Fruit fly (Drosophila melanogaster) whole organism, embryonic: ENCODE measurements around the gene Set2.

Source experiments
- Atf-2 ChIP-seq: fragments of 200-800 bp; sonication (Bioruptor generic); optimal IDR thresholded peaks from 2 replicates; lab custom pipeline; 2016; ENCODE audit warnings: missing biosample characterization, missing genetic modification characterization
- CG10274 ChIP-seq: fragments of 200-800 bp; sonication (Bioruptor generic); optimal IDR thresholded peaks from 3 replicates; lab custom pipeline; 2017; ENCODE audit warnings: missing biosample characterization, mild to moderate bottlenecking, missing genetic modification characterization
- CG10321 ChIP-seq: fragments of 200-800 bp; sonication (Bioruptor generic); IDR thresholded peaks from 2 replicates; pipeline ENCODE4 v1.3.6; 2022; ENCODE audit warnings: missing biosample characterization, missing genetic modification characterization
- CG10431 ChIP-seq: fragments of 200-800 bp; sonication (Bioruptor generic); optimal IDR thresholded peaks from 3 replicates; lab custom pipeline; 2018; ENCODE audit warnings: missing biosample characterization, mild to moderate bottlenecking, missing genetic modification characterization
- CG10565 ChIP-seq: fragments of 200-800 bp; sonication (Bioruptor generic); optimal IDR thresholded peaks from 3 replicates; lab custom pipeline; 2016; ENCODE audit warnings: missing biosample characterization, mild to moderate bottlenecking, missing genetic modification characterization
- CG12071 ChIP-seq: fragments of 200-800 bp; sonication (Bioruptor generic); optimal IDR thresholded peaks from 3 replicates; lab custom pipeline; 2018; ENCODE audit warnings: missing biosample characterization, mild to moderate bottlenecking, missing genetic modification characterization
- CG12219 ChIP-seq: fragments of 200-800 bp; sonication (Bioruptor generic); optimal IDR thresholded peaks from 3 replicates; lab custom pipeline; 2018; ENCODE audit warnings: missing biosample characterization, mild to moderate bottlenecking, missing genetic modification characterization
- CG1233 ChIP-seq: fragments of 200-800 bp; sonication (Bioruptor generic); optimal IDR thresholded peaks from 4 replicates; lab custom pipeline; 2018; ENCODE audit warnings: missing biosample characterization, mild to moderate bottlenecking, missing genetic modification characterization
- CG12391 ChIP-seq: fragments of 200-800 bp; sonication (Bioruptor generic); optimal IDR thresholded peaks from 3 replicates; lab custom pipeline; 2018; ENCODE audit warnings: missing biosample characterization, mild to moderate bottlenecking, missing genetic modification characterization, moderate library complexity
- CG13296 ChIP-seq: fragments of 200-800 bp; sonication (Bioruptor generic); optimal IDR thresholded peaks from 3 replicates; lab custom pipeline; 2018; ENCODE audit warnings: missing biosample characterization, mild to moderate bottlenecking, missing genetic modification characterization
- CG17802 ChIP-seq: fragments of 200-800 bp; sonication (Bioruptor generic); optimal IDR thresholded peaks from 2 replicates; lab custom pipeline; 2018; ENCODE audit warnings: missing biosample characterization, mild to moderate bottlenecking, missing genetic modification characterization, moderate library complexity
- CG17829 ChIP-seq: fragments of 200-800 bp; optimal IDR thresholded peaks from 2 replicates; lab custom pipeline; 2019; ENCODE audit warnings: missing biosample characterization, mild to moderate bottlenecking, missing genetic modification characterization, moderate library complexity
- CG17912 ChIP-seq: fragments of 200-800 bp; sonication (Bioruptor generic); optimal IDR thresholded peaks from 2 replicates; lab custom pipeline; 2018; ENCODE audit warnings: missing biosample characterization, mild to moderate bottlenecking, missing genetic modification characterization
- CG18764 ChIP-seq: fragments of 200-800 bp; sonication (Bioruptor generic); optimal IDR thresholded peaks from 3 replicates; lab custom pipeline; 2016; ENCODE audit warnings: missing biosample characterization, missing genetic modification characterization
- CG2889 ChIP-seq: fragments of 200-800 bp; sonication (Bioruptor generic); IDR thresholded peaks from 3 replicates; pipeline ENCODE4 v1.3.6; 2022; ENCODE audit warnings: missing biosample characterization, missing genetic modification characterization
- CG3838 ChIP-seq: fragments of 200-800 bp; sonication (Bioruptor generic); optimal IDR thresholded peaks from 3 replicates; lab custom pipeline; 2016; ENCODE audit warnings: missing biosample characterization, missing genetic modification characterization
- CG3995 ChIP-seq: fragments of 200-800 bp; sonication (Bioruptor generic); optimal IDR thresholded peaks from 3 replicates; lab custom pipeline; 2016; ENCODE audit warnings: missing biosample characterization, missing genetic modification characterization
- CG4282 ChIP-seq: fragments of 200-800 bp; sonication (Bioruptor generic); optimal IDR thresholded peaks from 2 replicates; lab custom pipeline; 2016; ENCODE audit warnings: missing biosample characterization, missing genetic modification characterization
- CG4328 ChIP-seq: fragments of 200-800 bp; sonication (Bioruptor generic); optimal IDR thresholded peaks from 3 replicates; lab custom pipeline; 2017; ENCODE audit warnings: missing biosample characterization, missing genetic modification reagents, missing genetic modification characterization
- CG4707 ChIP-seq: fragments of 200-800 bp; sonication (Bioruptor generic); optimal IDR thresholded peaks from 2 replicates; lab custom pipeline; 2018; ENCODE audit warnings: missing biosample characterization, mild to moderate bottlenecking, missing genetic modification characterization, moderate library complexity
- CG8924 ChIP-seq: fragments of 200-800 bp; optimal IDR thresholded peaks from 3 replicates; lab custom pipeline; 2019; ENCODE audit warnings: missing biosample characterization, mild to moderate bottlenecking, missing genetic modification characterization, moderate library complexity
- CG9797 ChIP-seq: fragments of 200-800 bp; sonication (Bioruptor generic); optimal IDR thresholded peaks from 3 replicates; lab custom pipeline; 2018; ENCODE audit warnings: missing biosample characterization, mild to moderate bottlenecking, missing genetic modification characterization
- Camta ChIP-seq: fragments of 200-800 bp; sonication (Bioruptor generic); optimal IDR thresholded peaks from 2 replicates; lab custom pipeline; 2016; ENCODE audit warnings: missing biosample characterization, missing genetic modification characterization
- D19B ChIP-seq: fragments of 200-800 bp; sonication (Bioruptor generic); optimal IDR thresholded peaks from 2 replicates; lab custom pipeline; 2017; ENCODE audit warnings: missing biosample characterization, mild to moderate bottlenecking, missing genetic modification characterization
- Doc3 ChIP-seq: fragments of 200-800 bp; sonication (Bioruptor generic); IDR thresholded peaks from 3 replicates; pipeline ENCODE4 v1.3.6; 2022; ENCODE audit warnings: missing biosample characterization, missing genetic modification characterization; ENCODE audit not compliant: partially characterized antibody
- Drgx ChIP-seq: fragments of 200-800 bp; sonication (Bioruptor generic); IDR thresholded peaks from 2 replicates; pipeline ENCODE4 v1.3.6; 2022; ENCODE audit warnings: missing biosample characterization, missing genetic modification characterization
- HLH54F ChIP-seq: fragments of 200-800 bp; sonication (Bioruptor generic); optimal IDR thresholded peaks from 3 replicates; lab custom pipeline; 2016; ENCODE audit warnings: missing biosample characterization, missing genetic modification characterization
- Hmx ChIP-seq: fragments of 200-800 bp; sonication (Bioruptor generic); optimal IDR thresholded peaks from 2 replicates; lab custom pipeline; 2016; ENCODE audit warnings: missing biosample characterization, missing genetic modification characterization
- Lhr ChIP-seq: fragments of 200-800 bp; sonication (Bioruptor generic); optimal IDR thresholded peaks from 3 replicates; lab custom pipeline; 2017; ENCODE audit warnings: mild to moderate bottlenecking, missing biosample characterization, missing genetic modification reagents, missing genetic modification characterization
- Lim3 ChIP-seq: fragments of 200-800 bp; sonication (Bioruptor generic); IDR thresholded peaks from 2 replicates; pipeline ENCODE4 v1.3.6; 2022; ENCODE audit warnings: missing biosample characterization, missing genetic modification characterization
- MTF-1 ChIP-seq: fragments of 200-800 bp; sonication (Bioruptor generic); optimal IDR thresholded peaks from 2 replicates; lab custom pipeline; 2018; ENCODE audit warnings: missing biosample characterization, mild to moderate bottlenecking, missing genetic modification characterization, borderline replicate concordance
- Mes4 ChIP-seq: fragments of 200-800 bp; sonication (Bioruptor generic); optimal IDR thresholded peaks from 2 replicates; lab custom pipeline; 2016; ENCODE audit warnings: missing biosample characterization, missing genetic modification characterization
- Oaz ChIP-seq: fragments of 200-800 bp; sonication (Bioruptor generic); IDR thresholded peaks from 2 replicates; pipeline ENCODE4 v1.3.6; 2022; ENCODE audit warnings: missing biosample characterization, missing genetic modification characterization
- Optix ChIP-seq: fragments of 200-800 bp; sonication (Bioruptor generic); IDR thresholded peaks from 3 replicates; pipeline ENCODE4 v1.3.6; 2022; ENCODE audit warnings: missing biosample characterization, missing genetic modification characterization
- al ChIP-seq: fragments of 200-800 bp; sonication (Bioruptor generic); IDR thresholded peaks from 2 replicates; pipeline ENCODE4 v1.3.6; 2022; ENCODE audit warnings: missing biosample characterization, missing genetic modification characterization
- fru ChIP-seq: fragments of >200 bp; optimal IDR thresholded peaks from 2 replicates; lab custom pipeline; 2017
- gce ChIP-seq: fragments of 200-800 bp; sonication (Bioruptor generic); IDR thresholded peaks from 3 replicates; pipeline ENCODE4 v1.3.6; 2022; ENCODE audit warnings: missing biosample characterization, missing genetic modification characterization
- gem ChIP-seq: fragments of 200-800 bp; sonication (Bioruptor generic); optimal IDR thresholded peaks from 2 replicates; lab custom pipeline; 2019; ENCODE audit warnings: missing biosample characterization, mild to moderate bottlenecking, missing genetic modification characterization, moderate library complexity
- lola ChIP-seq, 3 experiments: fragments of >200 bp in 2 of 3; fragments of 200-800 bp in 1 of 3; sonication (Bioruptor generic) in 1 of 3; optimal IDR thresholded peaks; 2 replicates each; lab custom pipeline; 2017 to 2019; ENCODE audit warnings: missing biosample characterization in 3 of 3, missing genetic modification characterization in 3 of 3, mild to moderate bottlenecking in 1 of 3, moderate library complexity in 1 of 3
- mirr ChIP-seq: fragments of 200-800 bp; sonication (Bioruptor generic); optimal IDR thresholded peaks from 3 replicates; lab custom pipeline; 2018; ENCODE audit warnings: missing biosample characterization, mild to moderate bottlenecking, missing genetic modification characterization
- pb ChIP-seq: fragments of 200-800 bp; sonication (Bioruptor generic); optimal IDR thresholded peaks from 3 replicates; lab custom pipeline; 2016; ENCODE audit warnings: missing biosample characterization, missing genetic modification characterization
- pfk ChIP-seq: fragments of 200-800 bp; sonication (Bioruptor generic); optimal IDR thresholded peaks from 2 replicates; lab custom pipeline; 2018; ENCODE audit warnings: missing biosample characterization, mild to moderate bottlenecking, missing genetic modification characterization, moderate library complexity
- pita ChIP-seq: fragments of 200-800 bp; sonication (Bioruptor generic); optimal IDR thresholded peaks from 2 replicates; lab custom pipeline; 2017; ENCODE audit warnings: missing biosample characterization, mild to moderate bottlenecking, missing genetic modification characterization
- ro ChIP-seq: fragments of 200-800 bp; sonication (Bioruptor generic); IDR thresholded peaks from 2 replicates; pipeline ENCODE4 v1.3.6; 2022; ENCODE audit warnings: missing biosample characterization, missing genetic modification characterization
- salm ChIP-seq: fragments of 200-800 bp; sonication (Bioruptor generic); optimal IDR thresholded peaks from 2 replicates; lab custom pipeline; 2018; ENCODE audit warnings: missing biosample characterization, mild to moderate bottlenecking, missing genetic modification characterization
- schlank ChIP-seq: fragments of 200-800 bp; sonication (Bioruptor generic); optimal IDR thresholded peaks from 2 replicates; lab custom pipeline; 2018; ENCODE audit warnings: missing biosample characterization, mild to moderate bottlenecking, missing genetic modification characterization
- sens ChIP-seq: fragments of 200-800 bp; sonication (Bioruptor generic); peaks from one replicate; lab custom pipeline; 2016; ENCODE audit warnings: missing biosample characterization, missing genetic modification characterization
- sens-2 ChIP-seq: fragments of 200-800 bp; sonication (Bioruptor generic); IDR thresholded peaks from 2 replicates; pipeline ENCODE4 v1.3.6; 2022; ENCODE audit warnings: missing biosample characterization, missing genetic modification characterization
- slp2 ChIP-seq: fragments of 200-800 bp; sonication (Bioruptor generic); optimal IDR thresholded peaks from 2 replicates; lab custom pipeline; 2016; ENCODE audit warnings: missing biosample characterization, missing genetic modification characterization
- stwl ChIP-seq: fragments of 200-800 bp; sonication (Bioruptor generic); optimal IDR thresholded peaks from 3 replicates; lab custom pipeline; 2018; ENCODE audit warnings: missing biosample characterization, mild to moderate bottlenecking, missing genetic modification characterization, moderate library complexity
- tap ChIP-seq: fragments of 200-800 bp; optimal IDR thresholded peaks from 3 replicates; lab custom pipeline; 2019; ENCODE audit warnings: missing biosample characterization, mild to moderate bottlenecking, missing genetic modification characterization, moderate library complexity
- zen2 ChIP-seq: fragments of 200-800 bp; sonication (Bioruptor generic); IDR thresholded peaks from 3 replicates; pipeline ENCODE4 v1.3.6; 2022; ENCODE audit warnings: missing biosample characterization, missing genetic modification characterization; ENCODE audit not compliant: partially characterized antibody

Gene Set2

DNA sequence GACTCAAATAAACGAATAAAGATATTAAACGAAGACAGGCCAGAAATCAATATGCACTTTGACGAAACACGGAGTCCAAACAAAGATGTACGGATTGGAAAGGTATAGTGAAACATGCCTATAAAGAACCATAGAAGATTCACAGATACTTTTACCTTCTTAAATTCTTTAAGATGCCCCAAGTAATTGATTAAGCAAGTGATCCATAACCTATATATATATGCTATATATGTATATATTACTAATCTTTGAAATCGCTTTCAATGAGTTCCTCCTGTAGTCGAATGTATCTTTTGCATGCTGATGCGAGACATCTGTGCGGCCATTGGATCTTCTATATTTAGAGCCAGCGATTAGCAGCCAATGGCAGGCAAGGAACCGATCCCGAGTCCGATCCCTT lies 44.9 kb upstream of the Set2 start, which contains the start of gene dmrt11E (continued):
- TF ChIP-seq pita (GFP tag; lab: Kevin White, UChicago) (no peak), schlank (tag; lab: Kevin White, UChicago) (no peak), pfk (no peak), ro (GFP tag; lab: Robert Waterston, UW) (no peak), Optix (no peak), gce (0 out of 3 replicates have a peak, but pooled peaks have one; percentile 26), Oaz (GFP tag; lab: Robert Waterston, UW) (no peak), Doc3 (GFP tag; lab: Robert Waterston, UW) (no peak), lola (GFP tag; optimal IDR thresholded peaks at IDR 0.05; lab: Kevin White, UChicago) (peak in 1 of 3 experiments; percentile 75), slp2 (GFP tag; lab: Kevin White, UChicago) (no peak), zen2 (GFP tag; lab: Robert Waterston, UW) (no peak), CG8924 (tag; lab: Kevin White, UChicago) (peak; percentile 80), CG4328 (GFP tag; lab: Kevin White, UChicago) (no peak), CG4282 (no peak), D19B (GFP tag; lab: Kevin White, UChicago) (no peak), CG10565 (GFP tag; lab: Kevin White, UChicago) (no peak), CG12071 (GFP tag; lab: Kevin White, UChicago) (no peak), CG10274 (no peak), CG2889 (GFP tag; lab: Robert Waterston, UW) (no peak), mirr (GFP tag; lab: Kevin White, UChicago) (no peak), Atf-2 (no peak), tap (tag; lab: Kevin White, UChicago) (peak; percentile 45), pb (GFP tag; lab: Kevin White, UChicago) (no peak), CG17829 (peak; percentile 86), stwl (peak; percentile 32), CG1233 (GFP tag; lab: Kevin White, UChicago) (peak; percentile 37), al (GFP tag; lab: Robert Waterston, UW) (no peak), Drgx (GFP tag; lab: Robert Waterston, UW) (0 out of 2 replicates have a peak, but pooled peaks have one; percentile 12), sens-2 (GFP tag; lab: Robert Waterston, UW) (0 out of 2 replicates have a peak, but pooled peaks have one; percentile 8), Lhr (GFP tag; lab: Kevin White, UChicago) (peak; percentile 34), sens (peak; percentile 79), HLH54F (GFP tag; lab: Kevin White, UChicago) (no peak), gem (tag; lab: Kevin White, UChicago) (peak; percentile 82), CG3838 (GFP tag; lab: Kevin White, UChicago) (no peak), CG12391 (tag; lab: Kevin White, UChicago) (peak; percentile 76), Mes4 (no peak), salm (tag; lab: Kevin White, UChicago) (no peak), fru (lab: Kevin White, UChicago) (no peak), Lim3 (GFP tag; lab: Robert Waterston, UW) (no peak), CG3995 (GFP tag; lab: Kevin White, UChicago) (no peak), CG17802 (no peak), CG13296 (GFP tag; lab: Kevin White, UChicago) (no peak), CG9797 (GFP tag; lab: Kevin White, UChicago) (no peak), CG10321 (GFP tag; lab: Robert Waterston, UW) (no peak), CG17912 (GFP tag; lab: Kevin White, UChicago) (no peak), Camta (no peak), Hmx (GFP tag; lab: Kevin White, UChicago) (no peak), CG18764 (peak; percentile 20), CG10431 (GFP tag; lab: Kevin White, UChicago) (peak; percentile 37), MTF-1 (GFP tag; lab: Kevin White, UChicago) (peak; percentile 41), CG12219 (GFP tag; lab: Kevin White, UChicago) (peak; percentile 55), CG4707 (GFP tag; lab: Kevin White, UChicago) (peak; percentile 35)
